Worm (Caenorhabditis elegans) whole organism, L3 larva: ENCODE results near the gene arx-3.

ENCODE experiments used
- ama-1 ChIP-seq: fragments of 150-350 bp; optimal IDR thresholded peaks from 2 replicates; lab custom pipeline; 2018
- ceh-16 ChIP-seq: sonication (generic microtip); optimal IDR thresholded peaks from 2 replicates; lab custom pipeline; 2017; ENCODE audit warnings: missing biosample characterization, missing genetic modification characterization
- ceh-82 ChIP-seq: fragments of 150-350 bp; optimal IDR thresholded peaks from 2 replicates; lab custom pipeline; 2014; ENCODE audit warnings: missing biosample characterization, missing genetic modification characterization
- elt-1 ChIP-seq: fragments of 150-350 bp; optimal IDR thresholded peaks from 2 replicates; lab custom pipeline; 2014; ENCODE audit warnings: missing biosample characterization, missing genetic modification characterization
- lin-39 ChIP-seq: fragments of 150-350 bp; optimal IDR thresholded peaks from 2 replicates; lab custom pipeline; 2018; ENCODE audit warnings: missing biosample characterization, missing genetic modification reagents, missing genetic modification characterization
- nfya-1 ChIP-seq: sonication (generic microtip); optimal IDR thresholded peaks from 2 replicates; lab custom pipeline; 2017; ENCODE audit warnings: missing genetic modification characterization, mild to moderate bottlenecking, missing compliant biosample characterization, antibody characterized with exemption, moderate library complexity; ENCODE audit not compliant: insufficient read depth
- nhr-237 ChIP-seq: fragments of 150-350 bp; optimal IDR thresholded peaks from 2 replicates; lab custom pipeline; 2014; ENCODE audit warnings: missing biosample characterization, missing genetic modification characterization
- pqm-1 ChIP-seq: fragments of 150-350 bp; optimal IDR thresholded peaks from 2 replicates; lab custom pipeline; 2017; ENCODE audit warnings: missing biosample characterization, missing genetic modification characterization, inconsistent platforms
- sea-2 ChIP-seq: fragments of 150-350 bp; sonication (generic microtip); optimal IDR thresholded peaks from 4 replicates; lab custom pipeline; 2014; ENCODE audit warnings: missing biosample characterization, missing genetic modification reagents, missing genetic modification characterization
- unc-39 ChIP-seq: sonication (generic microtip); optimal IDR thresholded peaks from 4 replicates; lab custom pipeline; 2017; ENCODE audit warnings: missing biosample characterization, missing genetic modification characterization
- unc-62 ChIP-seq: fragments of 150-350 bp; sonication (generic microtip); optimal IDR thresholded peaks from 4 replicates; lab custom pipeline; 2014; ENCODE audit warnings: missing biosample characterization, missing genetic modification reagents, missing genetic modification characterization
- ztf-11 ChIP-seq: fragments of 150-350 bp; optimal IDR thresholded peaks from 2 replicates; lab custom pipeline; 2014; ENCODE audit warnings: missing biosample characterization, missing genetic modification characterization

ce11 chrIII:12067736-12068135 is 9.5 kb upstream of the arx-3 start:
- TF ChIP-seq elt-1 (tag; lab: Kevin White, UChicago) = no peak
- no peak for TF ChIP-seq unc-62
- TF ChIP-seq pqm-1 = no peak
- TF ChIP-seq ceh-82 (tag; lab: Kevin White, UChicago) = no peak
- TF ChIP-seq ztf-11 = no peak
- no peak for TF ChIP-seq ama-1 (lab: Kevin White, UChicago)
- TF ChIP-seq nfya-1 (tag; lab: Kevin White, UChicago) = peak; percentile 72
- TF ChIP-seq nhr-237 (tag; lab: Kevin White, UChicago) = no peak
- no peak for TF ChIP-seq unc-39 (tag; lab: Kevin White, UChicago)
- TF ChIP-seq sea-2 = no peak
- no peak for TF ChIP-seq lin-39
- TF ChIP-seq ceh-16 = no peak
